Worm (Caenorhabditis elegans): ENCODE results near the gene Y73C8B.5.
A peak's percentile ranks its signal among the peaks of the same experiment; 100 is the strongest.

Gene Y73C8B.5

ce11 chrV:3185855-3186254, 11.2 kb upstream of the Y73C8B.5 start:
- no peak for TF ChIP-seq hmg-4 (GFP tag; optimal IDR thresholded peaks at IDR 0.05)
- no peak for TF ChIP-seq tbx-11 (GFP tag; IDR thresholded peaks at IDR 0.05)
- no peak for TF ChIP-seq ceh-13 (GFP tag; optimal IDR thresholded peaks at IDR 0.05)
- TF ChIP-seq tbx-37 (GFP tag; conservative IDR thresholded peaks at IDR 0.05) = no peak
- TF ChIP-seq ceh-36 (tag; optimal IDR thresholded peaks at IDR 0.05) = no peak
- TF ChIP-seq hmbx-1 (tag; optimal IDR thresholded peaks at IDR 0.05) = no peak
- TF ChIP-seq scrt-1 (GFP tag; IDR thresholded peaks at IDR 0.05) = no peak
- no peak for TF ChIP-seq hnd-1 (tag; optimal IDR thresholded peaks at IDR 0.05)
- TF ChIP-seq pes-1 (GFP tag; IDR thresholded peaks at IDR 0.05) = no peak
- no peak for TF ChIP-seq flt-1 (GFP tag; IDR thresholded peaks at IDR 0.05)
- no peak for TF ChIP-seq aly-1 (tag; optimal IDR thresholded peaks at IDR 0.05)
- TF ChIP-seq B0310.2 (tag; optimal IDR thresholded peaks at IDR 0.05) = no peak
- TF ChIP-seq tra-4 (tag; optimal IDR thresholded peaks at IDR 0.05) = no peak
- no peak for TF ChIP-seq ets-7 (tag; optimal IDR thresholded peaks at IDR 0.05)
- no peak for TF ChIP-seq F13C5.2 (tag; optimal IDR thresholded peaks at IDR 0.05)
- no peak for TF ChIP-seq ama-1 (optimal IDR thresholded peaks at IDR 0.05)
- TF ChIP-seq sea-1 (GFP tag; conservative IDR thresholded peaks at IDR 0.05) = no peak

- TF ChIP-seq tra-4 (tag; optimal IDR thresholded peaks at IDR 0.05) (no peak), hmbx-1 (tag; optimal IDR thresholded peaks at IDR 0.05) (no peak), pes-1 (GFP tag; IDR thresholded peaks at IDR 0.05) (no peak), tbx-11 (GFP tag; IDR thresholded peaks at IDR 0.05) (no peak), sea-1 (GFP tag; conservative IDR thresholded peaks at IDR 0.05) (no peak), scrt-1 (GFP tag; IDR thresholded peaks at IDR 0.05) (no peak), hnd-1 (tag; optimal IDR thresholded peaks at IDR 0.05) (no peak), ets-7 (tag; optimal IDR thresholded peaks at IDR 0.05) (no peak), ceh-36 (tag; optimal IDR thresholded peaks at IDR 0.05) (no peak), B0310.2 (tag; optimal IDR thresholded peaks at IDR 0.05) (no peak), ceh-13 (GFP tag; optimal IDR thresholded peaks at IDR 0.05) (no peak), F13C5.2 (tag; optimal IDR thresholded peaks at IDR 0.05) (no peak), flt-1 (GFP tag; IDR thresholded peaks at IDR 0.05) (no peak), hmg-4 (GFP tag; optimal IDR thresholded peaks at IDR 0.05) (no peak), tbx-37 (GFP tag; conservative IDR thresholded peaks at IDR 0.05) (no peak), aly-1 (tag; optimal IDR thresholded peaks at IDR 0.05) (no peak), ama-1 (optimal IDR thresholded peaks at IDR 0.05) (no peak)
Observed at ce11 chrV:3188043-3188442, 9.0 kb upstream of the Y73C8B.5 start, which contains the start of gene lag-2. TSS of gene lag-2 (plus strand) at chrV:3188343.

- TF ChIP-seq ama-1 (optimal IDR thresholded peaks at IDR 0.05) = no peak
Observed at ce11 chrV:3193091-3193608, 3.9 kb upstream of the Y73C8B.5 start, which contains the start of the genes Y73C8B.3 and Y73C8B.9. TSS of gene Y73C8B.3 (minus strand) at chrV:3193237. TSS of gene Y73C8B.9 (plus strand) at chrV:3193558.

- TF ChIP-seq F13C5.2 (tag; optimal IDR thresholded peaks at IDR 0.05) (peak; percentile 5), sea-1 (GFP tag; conservative IDR thresholded peaks at IDR 0.05) (no peak), ceh-36 (tag; optimal IDR thresholded peaks at IDR 0.05) (no peak), tbx-11 (GFP tag; IDR thresholded peaks at IDR 0.05) (peak; percentile 39; the same call in 1 of the 2 replicates), hmg-4 (GFP tag; optimal IDR thresholded peaks at IDR 0.05) (no peak), ama-1 (optimal IDR thresholded peaks at IDR 0.05) (no peak), B0310.2 (tag; optimal IDR thresholded peaks at IDR 0.05) (no peak), hmbx-1 (tag; optimal IDR thresholded peaks at IDR 0.05) (no peak), tbx-37 (GFP tag; conservative IDR thresholded peaks at IDR 0.05) (no peak), flt-1 (GFP tag; IDR thresholded peaks at IDR 0.05) (no peak), aly-1 (tag; optimal IDR thresholded peaks at IDR 0.05) (no peak), ceh-13 (GFP tag; optimal IDR thresholded peaks at IDR 0.05) (no peak), hnd-1 (tag; optimal IDR thresholded peaks at IDR 0.05) (no peak), pes-1 (GFP tag; IDR thresholded peaks at IDR 0.05) (no peak), scrt-1 (GFP tag; IDR thresholded peaks at IDR 0.05) (no peak), tra-4 (tag; optimal IDR thresholded peaks at IDR 0.05) (no peak), ets-7 (tag; optimal IDR thresholded peaks at IDR 0.05) (no peak)
Observed at ce11 chrV:3194952-3195450, 2.1 kb upstream of the Y73C8B.5 start, which contains the start of gene Y73C8B.2. TSS of gene Y73C8B.2 (minus strand) at chrV:3195002.

- TF ChIP-seq tbx-11 (GFP tag; IDR thresholded peaks at IDR 0.05) (no peak), ets-7 (tag; optimal IDR thresholded peaks at IDR 0.05) (no peak), F13C5.2 (tag; optimal IDR thresholded peaks at IDR 0.05) (no peak), flt-1 (GFP tag; IDR thresholded peaks at IDR 0.05) (no peak), ama-1 (optimal IDR thresholded peaks at IDR 0.05) (no peak), tra-4 (tag; optimal IDR thresholded peaks at IDR 0.05) (no peak), B0310.2 (tag; optimal IDR thresholded peaks at IDR 0.05) (no peak), scrt-1 (GFP tag; IDR thresholded peaks at IDR 0.05) (no peak), hmg-4 (GFP tag; optimal IDR thresholded peaks at IDR 0.05) (no peak), ceh-13 (GFP tag; optimal IDR thresholded peaks at IDR 0.05) (no peak), pes-1 (GFP tag; IDR thresholded peaks at IDR 0.05) (no peak), hmbx-1 (tag; optimal IDR thresholded peaks at IDR 0.05) (no peak), ceh-36 (tag; optimal IDR thresholded peaks at IDR 0.05) (no peak), hnd-1 (tag; optimal IDR thresholded peaks at IDR 0.05) (no peak), tbx-37 (GFP tag; conservative IDR thresholded peaks at IDR 0.05) (no peak), sea-1 (GFP tag; conservative IDR thresholded peaks at IDR 0.05) (no peak), aly-1 (tag; optimal IDR thresholded peaks at IDR 0.05) (no peak)
Observed at ce11 chrV:3195814-3196213, 1.3 kb upstream of the Y73C8B.5 start.

ce11 chrV:3200323-3200722, 3.3 kb downstream of the Y73C8B.5 start, which contains the start of gene K08D9.4:
TSS of gene K08D9.4 (minus strand) at chrV:3200423.
- TF ChIP-seq sea-1 (GFP tag; conservative IDR thresholded peaks at IDR 0.05) (no peak), pes-1 (GFP tag; IDR thresholded peaks at IDR 0.05) (no peak), ets-7 (tag; optimal IDR thresholded peaks at IDR 0.05) (no peak), ceh-13 (GFP tag; optimal IDR thresholded peaks at IDR 0.05) (no peak), ama-1 (optimal IDR thresholded peaks at IDR 0.05) (no peak), hnd-1 (tag; optimal IDR thresholded peaks at IDR 0.05) (no peak), tbx-11 (GFP tag; IDR thresholded peaks at IDR 0.05) (no peak), F13C5.2 (tag; optimal IDR thresholded peaks at IDR 0.05) (no peak), B0310.2 (tag; optimal IDR thresholded peaks at IDR 0.05) (no peak), hmbx-1 (tag; optimal IDR thresholded peaks at IDR 0.05) (no peak)

ce11 chrV:3204433-3204832, 7.4 kb downstream of the Y73C8B.5 start:
- TF ChIP-seq hmbx-1 (tag; optimal IDR thresholded peaks at IDR 0.05) = no peak
- no peak for TF ChIP-seq aly-1 (tag; optimal IDR thresholded peaks at IDR 0.05)
- TF ChIP-seq sea-1 (GFP tag; conservative IDR thresholded peaks at IDR 0.05) = no peak
- no peak for TF ChIP-seq ceh-36 (tag; optimal IDR thresholded peaks at IDR 0.05)
